Fruit fly (Drosophila melanogaster): ENCODE data around the gene CG13083.
A peak's percentile ranks its signal among the peaks of the same experiment; 100 is the strongest.

The CG13083 gene

DNA sequence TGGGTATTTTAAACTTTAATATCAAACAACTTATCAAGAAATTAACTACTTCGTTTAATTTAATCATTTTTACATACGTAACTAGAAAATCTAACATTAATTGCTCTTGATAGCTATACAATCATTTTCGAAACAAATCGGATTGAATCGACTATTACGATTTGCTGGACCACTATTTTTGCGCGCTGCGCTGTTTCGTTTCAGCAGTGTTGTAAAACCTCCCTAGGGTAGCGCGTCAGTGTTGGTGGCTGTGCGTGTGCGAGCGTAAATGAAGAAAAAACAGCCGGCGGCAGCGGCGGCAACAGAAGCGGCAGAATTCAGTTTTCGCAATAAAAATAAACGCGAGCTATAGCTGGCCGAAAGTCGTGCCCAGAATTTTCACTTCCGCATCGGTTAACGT, 46.0 kb downstream of the CG13083 start, which contains the start of gene CG33116 (continued):
- peak; percentile 83 for TF ChIP-seq lmd (GFP tag; IDR thresholded peaks at IDR 0.05)
- peak; percentile 85 for TF ChIP-seq CG31441 (GFP tag; IDR thresholded peaks at IDR 0.05)
- TF ChIP-seq CG9215 (GFP tag; IDR thresholded peaks at IDR 0.05) = peak; percentile 51; the same call in 1 of the 2 replicates
- TF ChIP-seq Taf1 (GFP tag; IDR thresholded peaks at IDR 0.05) = peak; percentile 23; the same call in 1 of the 2 replicates
- TF ChIP-seq Doc3 (GFP tag; IDR thresholded peaks at IDR 0.05; ENCODE audit: partially characterized antibody) = no peak
- TF ChIP-seq CG34376 (GFP tag; optimal IDR thresholded peaks at IDR 0.05) = peak; percentile 61
- peak; percentile 85 for TF ChIP-seq Myb (GFP tag; optimal IDR thresholded peaks at IDR 0.05)
- TF ChIP-seq CG1832 (GFP tag; optimal IDR thresholded peaks at IDR 0.05) = no peak
- TF ChIP-seq CG10431 (GFP tag; optimal IDR thresholded peaks at IDR 0.05) = peak; percentile 45
- TF ChIP-seq Tbp (GFP tag; optimal IDR thresholded peaks at IDR 0.05) = no peak
- peak; percentile 85 for TF ChIP-seq CG9932 (GFP tag; IDR thresholded peaks at IDR 0.05)
- TF ChIP-seq CG10366 (GFP tag; IDR thresholded peaks at IDR 0.05) = peak; percentile 70
- TF ChIP-seq CG43689 (GFP tag; IDR thresholded peaks at IDR 0.05) = peak; percentile 49
- no peak for TF ChIP-seq aop (GFP tag; IDR thresholded peaks at IDR 0.05)
- TF ChIP-seq CG4282 (GFP tag; optimal IDR thresholded peaks at IDR 0.05) = peak; percentile 47
- peak; percentile 74 for TF ChIP-seq CG12219 (GFP tag; optimal IDR thresholded peaks at IDR 0.05)
- peak; percentile 30 for TF ChIP-seq CG6683 (GFP tag; optimal IDR thresholded peaks at IDR 0.05)
- TF ChIP-seq hth (optimal IDR thresholded peaks at IDR 0.05) = no peak
- TF ChIP-seq CG1792 (GFP tag; optimal IDR thresholded peaks at IDR 0.05) = peak; percentile 63
- TF ChIP-seq Hsf (GFP tag; optimal IDR thresholded peaks at IDR 0.05) = peak; percentile 87
- TF ChIP-seq tll (GFP tag; optimal IDR thresholded peaks at IDR 0.05) = no peak
- TF ChIP-seq CG3065 (GFP tag; optimal IDR thresholded peaks at IDR 0.05) = peak; percentile 18
- peak; percentile 85 for TF ChIP-seq CG12391 (tag; optimal IDR thresholded peaks at IDR 0.05)
- TF ChIP-seq ase (GFP tag; IDR thresholded peaks at IDR 0.05) = peak; percentile 82
- TF ChIP-seq CG10543 (GFP tag; optimal IDR thresholded peaks at IDR 0.05) = peak; percentile 49
- peak; percentile 56 for TF ChIP-seq Nf-YB (GFP tag; optimal IDR thresholded peaks at IDR 0.05)
- TF ChIP-seq CG1647 (GFP tag; optimal IDR thresholded peaks at IDR 0.05) = peak; percentile 73
- no peak for TF ChIP-seq CG14860 (GFP tag; IDR thresholded peaks at IDR 0.05; ENCODE audit: partially characterized antibody)
- TF ChIP-seq CG2678 (tag; optimal IDR thresholded peaks at IDR 0.05) = peak; percentile 86
- TF ChIP-seq Chrac-16 (GFP tag; optimal IDR thresholded peaks at IDR 0.05) = peak; percentile 81
- TF ChIP-seq CG11085 (GFP tag; IDR thresholded peaks at IDR 0.05) = peak; percentile 71; the same call in 1 of the 2 replicates
- peak; percentile 85 for TF ChIP-seq az2 (GFP tag; optimal IDR thresholded peaks at IDR 0.05)
- TF ChIP-seq pita (GFP tag; optimal IDR thresholded peaks at IDR 0.05) = no peak
- TF ChIP-seq al (GFP tag; IDR thresholded peaks at IDR 0.05) = peak; percentile 51
- TF ChIP-seq slou (GFP tag; optimal IDR thresholded peaks at IDR 0.05) = peak; percentile 77
- peak; percentile 68 for TF ChIP-seq BtbVII (GFP tag; optimal IDR thresholded peaks at IDR 0.05)
- peak; percentile 72 for TF ChIP-seq Sox100B (GFP tag; optimal IDR thresholded peaks at IDR 0.05)
- TF ChIP-seq CG6854 (GFP tag; optimal IDR thresholded peaks at IDR 0.05) = peak; percentile 41
- peak; percentile 71 for TF ChIP-seq CG14441 (GFP tag; IDR thresholded peaks at IDR 0.05)
- TF ChIP-seq unpg (GFP tag; optimal IDR thresholded peaks at IDR 0.05) = peak; percentile 80
- peak; percentile 83 for TF ChIP-seq nmo (GFP tag; optimal IDR thresholded peaks at IDR 0.05)
- peak; percentile 41 for TF ChIP-seq CG15479 (GFP tag; optimal IDR thresholded peaks at IDR 0.05)
- no peak for TF ChIP-seq nau (GFP tag; optimal IDR thresholded peaks at IDR 0.05)
- TF ChIP-seq cad (GFP tag; optimal IDR thresholded peaks at IDR 0.05) = no peak
- TF ChIP-seq CG2889 (GFP tag; IDR thresholded peaks at IDR 0.05) = peak; percentile 64; the same call in 1 of the 3 replicates
- TF ChIP-seq Atf3 (GFP tag; optimal IDR thresholded peaks at IDR 0.05) = peak; percentile 70
- peak; percentile 23; the same call in 1 of the 2 replicates for TF ChIP-seq inv (GFP tag; IDR thresholded peaks at IDR 0.05; ENCODE audit: partially characterized antibody)
- TF ChIP-seq esg (GFP tag; conservative IDR thresholded peaks at IDR 0.05) = no peak
- TF ChIP-seq Ada2b (GFP tag; IDR thresholded peaks at IDR 0.05) = peak; percentile 59; the same call in 1 of the 2 replicates
- TF ChIP-seq knrl (GFP tag; IDR thresholded peaks at IDR 0.05; ENCODE audit: partially characterized antibody) = 0 out of 3 replicates have a peak, but pooled peaks have one; percentile 34
- peak; percentile 50 for TF ChIP-seq CG6654 (GFP tag; optimal IDR thresholded peaks at IDR 0.05)

All from whole organism, embryonic.